Worm (Caenorhabditis elegans) whole organism, midembryonic: ENCODE data around the gene sru-24.

Source experiments
- T22C8.4 ChIP-seq: fragments of 200-800 bp; sonication (Bioruptor generic); IDR thresholded peaks from 2 replicates; pipeline ENCODE4 v1.3.6; 2022; ENCODE audit warnings: missing genetic modification characterization, missing compliant biosample characterization
- cog-1 ChIP-seq: sonication (generic microtip); optimal IDR thresholded peaks from 2 replicates; lab custom pipeline; 2016; ENCODE audit warnings: missing genetic modification characterization, missing compliant biosample characterization
- flt-1 ChIP-seq: fragments of 200-800 bp; sonication (Bioruptor generic); IDR thresholded peaks from 2 replicates; pipeline ENCODE4 v1.3.6; 2022; ENCODE audit warnings: missing genetic modification characterization, missing compliant biosample characterization
- klf-2 ChIP-seq: fragments of 200-800 bp; sonication (Bioruptor generic); conservative IDR thresholded peaks from 2 replicates; pipeline ENCODE4 v1.3.6; 2022; ENCODE audit warnings: missing genetic modification reagents, missing genetic modification characterization, missing compliant biosample characterization
- med-1 ChIP-seq: sonication (generic microtip); optimal IDR thresholded peaks from 2 replicates; lab custom pipeline; 2017; ENCODE audit warnings: missing genetic modification characterization, mild to moderate bottlenecking, missing compliant biosample characterization, antibody characterized with exemption, missing genetic modification reagents; ENCODE audit not compliant: insufficient read depth
- ref-1 ChIP-seq: fragments of 200-800 bp; sonication (Bioruptor generic); conservative IDR thresholded peaks from 2 replicates; pipeline ENCODE4 v1.3.6; 2022; ENCODE audit warnings: missing genetic modification reagents, missing genetic modification characterization, missing compliant biosample characterization
- tab-1 ChIP-seq: fragments of 200-800 bp; sonication (Bioruptor generic); IDR thresholded peaks from 2 replicates; pipeline ENCODE4 v1.3.6; 2022; ENCODE audit warnings: missing genetic modification characterization, missing compliant biosample characterization
- ztf-23 ChIP-seq: fragments of 200-800 bp; sonication (Bioruptor generic); IDR thresholded peaks from 2 replicates; pipeline ENCODE4 v1.3.6; 2022; ENCODE audit warnings: missing genetic modification reagents, missing genetic modification characterization, missing compliant biosample characterization
- ztf-29 ChIP-seq: fragments of 200-800 bp; sonication (Bioruptor generic); IDR thresholded peaks from 2 replicates; pipeline ENCODE4 v1.3.6; 2022; ENCODE audit warnings: missing genetic modification reagents, missing genetic modification characterization, missing compliant biosample characterization

The sru-24 gene

ce11 chrV:642750-643149, 28.5 kb downstream of the sru-24 start, which contains the start of gene nhr-190:
TSS of gene nhr-190 (minus strand) at chrV:642924.
- TF ChIP-seq ztf-29 (GFP tag; lab: Robert Waterston, UW) (no peak), ztf-23 (GFP tag; lab: Robert Waterston, UW) (no peak), klf-2 (no peak), T22C8.4 (GFP tag; lab: Robert Waterston, UW) (no peak), flt-1 (GFP tag; lab: Robert Waterston, UW) (no peak), ref-1 (no peak), med-1 (GFP tag; lab: Kevin White, UChicago) (no peak), tab-1 (GFP tag; lab: Robert Waterston, UW) (no peak), cog-1 (tag; lab: Kevin White, UChicago) (no peak)

DNA sequence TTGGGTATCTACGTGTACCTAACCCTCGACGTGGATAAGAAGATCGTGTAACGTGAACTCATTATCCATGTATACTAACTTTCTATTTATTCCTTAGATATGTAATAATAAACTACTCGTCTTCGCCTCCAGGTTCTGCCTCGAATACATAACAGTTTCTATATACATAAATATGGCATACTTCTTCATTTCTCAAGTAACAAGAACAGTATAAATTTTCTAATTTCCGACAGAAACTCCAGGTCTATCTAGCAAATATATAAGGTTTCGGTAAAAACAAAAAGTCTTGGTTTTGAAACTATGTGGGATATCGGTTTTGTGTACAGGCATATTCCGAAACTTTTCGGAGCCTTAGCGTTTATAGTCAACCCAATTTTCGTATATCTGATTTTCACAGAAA, 32.9 kb downstream of the sru-24 start, which contains the start of gene srj-37:
TSS of gene srj-37 (plus strand) at position 301 of the 400 bp plus-strand sequence.
- TF ChIP-seq T22C8.4 (GFP tag; lab: Robert Waterston, UW) (no peak), klf-2 (no peak), med-1 (GFP tag; lab: Kevin White, UChicago) (no peak), ztf-29 (GFP tag; lab: Robert Waterston, UW) (no peak), ref-1 (no peak)

- TF ChIP-seq ztf-29 (GFP tag; lab: Robert Waterston, UW), result no peak
- no peak for TF ChIP-seq ref-1
- TF ChIP-seq ztf-23 (GFP tag; lab: Robert Waterston, UW), result no peak
- TF ChIP-seq med-1 (GFP tag; lab: Kevin White, UChicago), result no peak
- TF ChIP-seq tab-1 (GFP tag; lab: Robert Waterston, UW), result no peak
- no peak for TF ChIP-seq klf-2
- no peak for TF ChIP-seq cog-1 (tag; lab: Kevin White, UChicago)
- TF ChIP-seq T22C8.4 (GFP tag; lab: Robert Waterston, UW), result no peak
- TF ChIP-seq flt-1 (GFP tag; lab: Robert Waterston, UW), result no peak
Observed at ce11 chrV:636281-636680, 35.0 kb downstream of the sru-24 start, which contains the start of gene pals-31. TSS of gene pals-31 (plus strand) at chrV:636581.

- no peak for TF ChIP-seq cog-1 (tag; lab: Kevin White, UChicago)
- TF ChIP-seq ref-1, result no peak
- no peak for TF ChIP-seq klf-2
- TF ChIP-seq ztf-29 (GFP tag; lab: Robert Waterston, UW), result no peak
- no peak for TF ChIP-seq T22C8.4 (GFP tag; lab: Robert Waterston, UW)
- TF ChIP-seq ztf-23 (GFP tag; lab: Robert Waterston, UW), result no peak
- no peak for TF ChIP-seq flt-1 (GFP tag; lab: Robert Waterston, UW)
- no peak for TF ChIP-seq med-1 (GFP tag; lab: Kevin White, UChicago)
- TF ChIP-seq tab-1 (GFP tag; lab: Robert Waterston, UW), result no peak
Observed at ce11 chrV:635630-636029, 35.6 kb downstream of the sru-24 start.

DNA sequence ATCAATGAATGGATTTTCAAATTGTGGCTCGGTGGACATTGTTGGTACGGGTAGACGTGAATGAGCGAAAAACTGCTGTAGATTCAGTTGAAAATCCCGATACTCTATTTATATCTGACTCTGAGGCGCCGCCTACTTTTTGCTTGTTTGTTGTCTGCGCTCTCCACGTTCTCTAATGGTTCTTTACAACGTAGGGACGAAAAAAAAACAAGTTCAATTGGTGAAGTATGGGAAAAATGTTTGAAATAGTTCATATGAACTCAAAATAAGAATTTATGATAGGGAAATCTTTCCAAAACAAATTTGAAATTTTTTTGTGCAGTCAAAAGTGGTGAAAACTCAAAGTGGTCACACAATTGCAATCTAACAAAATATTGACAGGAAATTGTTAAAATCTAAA, 36.4 kb downstream of the sru-24 start, which contains the start of gene F48G7.10:
TSS of gene F48G7.10 (minus strand) at position 101 of the 400 bp plus-strand sequence.
- TF ChIP-seq ztf-23 (GFP tag; lab: Robert Waterston, UW) (no peak), klf-2 (no peak), med-1 (GFP tag; lab: Kevin White, UChicago) (no peak), ztf-29 (GFP tag; lab: Robert Waterston, UW) (no peak), flt-1 (GFP tag; lab: Robert Waterston, UW) (no peak), cog-1 (tag; lab: Kevin White, UChicago) (no peak), T22C8.4 (GFP tag; lab: Robert Waterston, UW) (no peak), ref-1 (no peak), tab-1 (GFP tag; lab: Robert Waterston, UW) (no peak)

DNA sequence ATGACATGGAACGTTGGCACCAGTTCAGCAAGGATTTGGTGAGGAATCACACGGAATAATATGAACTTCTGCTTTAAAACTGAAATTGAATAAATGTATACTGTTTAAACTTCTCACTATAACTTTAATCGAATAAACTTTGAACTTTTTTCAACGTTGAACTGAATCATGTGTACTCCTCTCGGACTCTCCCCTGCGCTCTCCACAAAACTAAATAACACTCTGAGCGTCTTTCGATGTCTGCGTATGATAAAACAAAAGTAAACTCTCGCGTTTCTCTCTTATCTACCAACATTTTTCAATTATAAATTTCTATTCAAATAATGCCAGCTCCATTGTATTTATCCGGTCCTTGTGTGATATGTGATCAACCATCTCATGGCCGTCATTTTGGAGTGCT, 39.4 kb downstream of the sru-24 start:
- TF ChIP-seq ztf-23 (GFP tag; lab: Robert Waterston, UW) (no peak), ref-1 (no peak), flt-1 (GFP tag; lab: Robert Waterston, UW) (no peak), cog-1 (tag; lab: Kevin White, UChicago) (no peak), klf-2 (no peak), T22C8.4 (GFP tag; lab: Robert Waterston, UW) (no peak), tab-1 (GFP tag; lab: Robert Waterston, UW) (no peak), ztf-29 (GFP tag; lab: Robert Waterston, UW) (no peak), med-1 (GFP tag; lab: Kevin White, UChicago) (no peak)

DNA sequence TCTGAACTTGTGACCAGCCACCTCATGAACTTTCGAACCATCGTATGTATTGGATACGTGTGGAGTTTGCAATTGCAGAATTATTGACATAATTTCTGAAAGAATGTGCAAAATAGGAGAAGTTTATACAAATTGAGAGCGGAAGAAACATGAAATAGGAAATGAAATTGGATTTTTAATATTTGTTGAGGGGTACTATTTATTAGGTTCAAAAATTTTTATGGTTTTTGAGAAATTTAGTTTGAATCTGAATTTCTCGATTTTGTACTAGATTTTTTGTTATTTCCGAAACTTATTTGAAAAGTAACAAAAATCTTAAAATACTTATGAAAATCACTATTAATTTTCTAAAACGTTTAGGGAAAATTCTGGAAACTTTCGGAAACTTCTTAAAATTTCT, 42.7 kb downstream of the sru-24 start, which contains the start of gene F48G7.9:
TSS of gene F48G7.9 (minus strand) at position 101 of the 400 bp plus-strand sequence.
- TF ChIP-seq ztf-23 (GFP tag; lab: Robert Waterston, UW) (no peak), cog-1 (tag; lab: Kevin White, UChicago) (no peak), tab-1 (GFP tag; lab: Robert Waterston, UW) (no peak), T22C8.4 (GFP tag; lab: Robert Waterston, UW) (no peak), ref-1 (no peak), klf-2 (no peak), flt-1 (GFP tag; lab: Robert Waterston, UW) (no peak), ztf-29 (GFP tag; lab: Robert Waterston, UW) (no peak), med-1 (GFP tag; lab: Kevin White, UChicago) (no peak)

DNA sequence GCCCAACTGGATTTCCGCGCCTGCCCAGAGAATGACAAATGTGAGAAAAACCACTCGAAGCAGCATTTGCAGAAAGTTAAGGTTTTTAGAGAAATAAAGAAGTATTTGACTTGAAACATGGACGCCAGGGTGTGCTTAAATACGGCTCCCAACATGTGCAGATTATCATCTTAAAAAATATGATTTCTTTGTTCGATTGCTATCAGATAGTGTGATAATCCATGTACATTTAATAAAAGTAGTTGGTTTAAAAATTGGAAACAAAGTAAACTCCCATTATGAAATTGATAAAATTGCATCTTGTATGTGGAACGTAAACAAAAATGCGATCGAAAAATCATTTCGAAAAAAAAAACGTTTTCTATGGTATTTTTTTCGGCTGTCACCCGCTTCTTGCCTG, 43.7 kb downstream of the sru-24 start, which contains the start of gene F48G7.8:
TSS of gene F48G7.8 (minus strand) at position 101 of the 400 bp plus-strand sequence.
- TF ChIP-seq ztf-29 (GFP tag; lab: Robert Waterston, UW) (no peak), med-1 (GFP tag; lab: Kevin White, UChicago) (no peak), klf-2 (no peak), T22C8.4 (GFP tag; lab: Robert Waterston, UW) (no peak), tab-1 (GFP tag; lab: Robert Waterston, UW) (no peak), cog-1 (tag; lab: Kevin White, UChicago) (no peak), ref-1 (no peak), flt-1 (GFP tag; lab: Robert Waterston, UW) (no peak), ztf-23 (GFP tag; lab: Robert Waterston, UW) (no peak)

DNA sequence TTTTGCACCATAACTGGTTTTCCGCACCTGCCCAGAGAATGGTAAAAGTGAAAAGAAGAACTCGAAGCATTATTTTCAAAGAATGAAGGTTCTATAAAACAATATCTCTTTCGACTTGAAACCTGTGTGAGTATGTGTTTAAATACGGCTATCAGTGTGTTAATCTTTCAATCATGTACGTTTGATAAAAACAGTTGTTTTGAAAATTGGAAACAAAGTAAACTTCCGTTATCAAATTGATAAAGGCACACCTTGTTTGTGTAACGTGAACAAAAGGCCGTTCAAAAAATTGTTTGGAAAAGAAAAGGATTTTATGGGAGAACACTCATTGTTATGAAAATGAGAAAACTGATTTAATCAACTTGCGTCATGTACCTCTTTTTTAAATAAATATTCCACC, 44.9 kb downstream of the sru-24 start, which contains the start of gene F48G7.7:
TSS of gene F48G7.7 (minus strand) at position 101 of the 400 bp plus-strand sequence.
- no peak for TF ChIP-seq flt-1 (GFP tag; lab: Robert Waterston, UW)
- no peak for TF ChIP-seq ztf-29 (GFP tag; lab: Robert Waterston, UW)
